Worm (Caenorhabditis elegans) whole organism, mixed stage, embryonic: ENCODE data around the gene fbxa-147.

Source experiments
- elt-1 ChIP-seq: sonication (generic microtip); optimal IDR thresholded peaks from 2 replicates; lab custom pipeline; 2017; ENCODE audit warnings: missing genetic modification characterization, mild to moderate bottlenecking, missing compliant biosample characterization, antibody characterized with exemption, moderate library complexity, borderline replicate concordance; ENCODE audit not compliant: insufficient read depth
- nhr-28 ChIP-seq: fragments of 150-350 bp; optimal IDR thresholded peaks from 2 replicates; lab custom pipeline; 2014; ENCODE audit warnings: missing biosample characterization, missing genetic modification characterization
- tbx-8 ChIP-seq: fragments of 200-800 bp; sonication (Bioruptor generic); optimal IDR thresholded peaks from 2 replicates; lab custom pipeline; 2018; ENCODE audit warnings: mild to moderate bottlenecking, missing genetic modification characterization, moderate library complexity, missing compliant biosample characterization
- ztf-11 ChIP-seq: fragments of 150-350 bp; optimal IDR thresholded peaks from 2 replicates; lab custom pipeline; 2014; ENCODE audit warnings: missing biosample characterization, missing genetic modification characterization

DNA sequence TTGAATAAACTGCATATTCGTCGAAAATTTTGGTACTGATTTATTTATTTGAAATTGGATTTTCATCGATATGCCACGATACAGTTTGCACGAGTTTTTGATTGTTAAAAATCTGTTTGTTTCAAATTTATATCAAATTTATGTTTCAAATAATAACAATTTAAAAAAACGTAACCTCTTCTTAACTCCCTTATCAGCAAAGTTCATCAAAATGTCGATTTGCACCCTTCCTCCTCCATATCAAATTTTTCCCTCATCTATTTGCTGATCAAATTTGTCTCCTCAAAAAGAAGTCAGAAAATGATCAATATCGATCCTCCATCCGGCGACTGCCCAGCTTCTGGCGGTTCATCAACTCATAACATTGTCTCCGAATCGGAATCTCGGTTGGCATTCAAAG lies 5.2 kb upstream of the fbxa-147 start, which contains the start of gene ssp-33:
- TF ChIP-seq elt-1 (tag; lab: Kevin White, UChicago): no peak
- TF ChIP-seq nhr-28: no peak
- no peak for TF ChIP-seq tbx-8 (GFP tag; lab: Kevin White, UChicago)
- no peak for TF ChIP-seq ztf-11 (tag; lab: Kevin White, UChicago)
